Fruit fly (Drosophila melanogaster) whole organism, adult: ENCODE data around the gene CG18549.

Source experiments
- CG11617 ChIP-seq: fragments of 200-800 bp; sonication (Bioruptor generic); optimal IDR thresholded peaks from 2 replicates; lab custom pipeline; 2017; ENCODE audit warnings: mild to moderate bottlenecking, missing biosample characterization, missing genetic modification reagents, missing genetic modification characterization
- CG12768 ChIP-seq: fragments of 200-800 bp; sonication (Bioruptor generic); optimal IDR thresholded peaks from 2 replicates; lab custom pipeline; 2017; ENCODE audit warnings: missing biosample characterization, missing genetic modification characterization, mild to moderate bottlenecking, moderate library complexity, missing genetic modification reagents
- CG14711 ChIP-seq: fragments of 200-800 bp; sonication (Bioruptor generic); optimal IDR thresholded peaks from 2 replicates; lab custom pipeline; 2018; ENCODE audit warnings: missing biosample characterization, mild to moderate bottlenecking, missing genetic modification characterization, moderate library complexity
- CG1620 ChIP-seq: fragments of 200-800 bp; sonication (Bioruptor generic); optimal IDR thresholded peaks from 2 replicates; lab custom pipeline; 2016; ENCODE audit warnings: missing biosample characterization, missing genetic modification characterization
- CG33017 ChIP-seq: fragments of 200-800 bp; sonication (Bioruptor generic); optimal IDR thresholded peaks from 2 replicates; lab custom pipeline; 2018; ENCODE audit warnings: missing biosample characterization, mild to moderate bottlenecking, missing genetic modification characterization, moderate library complexity
- CG5204 ChIP-seq: fragments of 200-800 bp; sonication (Bioruptor generic); optimal IDR thresholded peaks from 2 replicates; lab custom pipeline; 2016; ENCODE audit warnings: missing biosample characterization, missing genetic modification characterization
- CG7045 ChIP-seq: fragments of 200-800 bp; sonication (Bioruptor generic); optimal IDR thresholded peaks from 2 replicates; lab custom pipeline; 2017; ENCODE audit warnings: missing biosample characterization, mild to moderate bottlenecking, missing genetic modification characterization
- CG7101 ChIP-seq: fragments of 200-800 bp; sonication (Bioruptor generic); optimal IDR thresholded peaks from 2 replicates; lab custom pipeline; 2018; ENCODE audit warnings: missing biosample characterization, mild to moderate bottlenecking, missing genetic modification characterization, moderate library complexity
- Clk ChIP-seq: fragments of 200-800 bp; sonication (Bioruptor generic); optimal IDR thresholded peaks from 2 replicates; lab custom pipeline; 2017; ENCODE audit warnings: missing biosample characterization, missing genetic modification characterization
- Crg-1 ChIP-seq: fragments of 200-800 bp; sonication (Bioruptor generic); optimal IDR thresholded peaks from 2 replicates; lab custom pipeline; 2016; ENCODE audit warnings: missing biosample characterization, missing genetic modification characterization
- Hr96 ChIP-seq: fragments of 200-800 bp; sonication (Bioruptor generic); optimal IDR thresholded peaks from 2 replicates; lab custom pipeline; 2016; ENCODE audit warnings: missing biosample characterization, missing genetic modification characterization
- Mnt ChIP-seq: fragments of 200-800 bp; sonication (Bioruptor generic); optimal IDR thresholded peaks from 2 replicates; lab custom pipeline; 2016; ENCODE audit warnings: missing biosample characterization, mild to moderate bottlenecking, missing genetic modification characterization
- bab1 ChIP-seq: fragments of 200-800 bp; sonication (Bioruptor generic); optimal IDR thresholded peaks from 3 replicates; lab custom pipeline; 2019; ENCODE audit warnings: missing biosample characterization, mild to moderate bottlenecking, missing genetic modification characterization, moderate library complexity
- cic ChIP-seq: fragments of 200-800 bp; sonication (Bioruptor generic); optimal IDR thresholded peaks from 2 replicates; lab custom pipeline; 2017; ENCODE audit warnings: missing biosample characterization, mild to moderate bottlenecking, missing genetic modification characterization, moderate library complexity
- cnc ChIP-seq, 2 experiments: fragments of >200 bp; optimal IDR thresholded peaks; 2 replicates each; lab custom pipeline; 2017
- kay ChIP-seq: fragments of 200-800 bp; sonication (Bioruptor generic); peaks from one replicate; lab custom pipeline; 2016; ENCODE audit warnings: missing biosample characterization, missing genetic modification characterization, borderline replicate concordance
- ovo ChIP-seq: fragments of 200-800 bp; sonication (Bioruptor generic); optimal IDR thresholded peaks from 2 replicates; lab custom pipeline; 2016; ENCODE audit warnings: missing biosample characterization, missing genetic modification characterization
- pad ChIP-seq: fragments of 200-800 bp; sonication (Bioruptor generic); optimal IDR thresholded peaks from 3 replicates; lab custom pipeline; 2017; ENCODE audit warnings: missing biosample characterization, missing genetic modification characterization, mild to moderate bottlenecking, moderate library complexity, missing genetic modification reagents
- tj ChIP-seq: fragments of 200-800 bp; sonication (Bioruptor generic); optimal IDR thresholded peaks from 3 replicates; lab custom pipeline; 2017; ENCODE audit warnings: missing biosample characterization, mild to moderate bottlenecking, missing genetic modification characterization, moderate library complexity
- toe ChIP-seq: fragments of 200-800 bp; sonication (Bioruptor generic); optimal IDR thresholded peaks from 2 replicates; lab custom pipeline; 2016; ENCODE audit warnings: missing biosample characterization, missing genetic modification characterization

Gene CG18549

DNA sequence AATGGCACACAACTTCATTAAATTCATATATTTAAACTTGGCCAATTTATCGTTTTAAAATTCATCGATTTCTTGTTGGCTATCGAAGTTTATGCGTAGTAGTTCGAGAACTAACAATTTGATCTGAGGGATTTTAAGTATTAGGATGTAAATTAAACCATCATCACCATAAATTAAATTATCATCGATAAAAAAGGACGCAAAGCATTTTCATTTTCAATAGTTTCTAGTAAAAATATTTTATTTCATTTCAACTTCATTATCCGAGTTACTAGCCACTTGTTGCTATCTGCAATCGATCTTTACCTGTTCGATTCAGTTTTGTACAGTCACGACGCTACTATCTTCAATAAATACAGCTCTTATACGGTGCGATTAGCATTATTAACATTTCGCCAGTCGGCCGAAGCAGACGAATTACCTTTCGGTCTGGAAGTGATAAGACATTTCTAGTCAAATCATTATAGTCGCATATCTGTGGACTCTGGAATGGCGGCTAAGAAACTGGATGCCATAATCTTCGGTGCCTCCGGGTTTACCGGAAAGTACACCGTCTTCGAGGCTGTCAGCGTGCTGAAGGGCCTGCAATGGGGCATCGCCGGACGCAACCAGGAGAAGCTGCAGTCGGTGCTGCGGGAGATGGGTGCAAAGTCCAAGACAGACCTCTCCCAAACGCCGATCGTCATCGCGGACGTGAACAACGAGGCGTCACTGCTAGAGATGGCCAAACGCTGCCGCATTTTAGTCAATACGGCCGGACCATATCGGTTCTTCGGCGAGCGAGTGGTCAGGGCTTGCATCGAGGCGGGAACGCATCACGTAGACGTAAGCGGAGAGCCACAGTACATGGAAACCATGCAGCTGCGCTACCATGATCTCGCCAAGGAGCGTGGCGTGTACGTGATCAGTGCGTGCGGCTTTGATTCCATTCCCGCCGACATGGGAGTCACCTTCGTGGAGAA, 42.6 kb upstream of the CG18549 start, which contains the start of gene CG5167:
Gene CG5167, plus strand, starts transcription at position 298 of the 962 bp plus-strand sequence.
- TF ChIP-seq CG7101 = peak; percentile 59
- peak; percentile 24 for TF ChIP-seq CG7045 (GFP tag; lab: Kevin White, UChicago)
- TF ChIP-seq toe = peak; percentile 70
- TF ChIP-seq kay (GFP tag; lab: Kevin White, UChicago) = no peak
- peak; percentile 33 for TF ChIP-seq Mnt (GFP tag; lab: Kevin White, UChicago)
- TF ChIP-seq ovo (GFP tag; lab: Kevin White, UChicago) = peak; percentile 25
- TF ChIP-seq pad = no peak
- peak; percentile 96 for TF ChIP-seq CG12768 (GFP tag; lab: Kevin White, UChicago)
- TF ChIP-seq cic (GFP tag; lab: Kevin White, UChicago) = peak; percentile 47
- TF ChIP-seq tj (GFP tag; lab: Kevin White, UChicago) = peak; percentile 28
- TF ChIP-seq CG5204 (GFP tag; lab: Kevin White, UChicago) = no peak
- TF ChIP-seq Clk = no peak
- TF ChIP-seq Hr96 = peak; percentile 57
- peak; percentile 69 for TF ChIP-seq CG33017
- peak; percentile 60 for TF ChIP-seq bab1 (GFP tag; lab: Kevin White, UChicago)
- TF ChIP-seq CG14711 (tag; lab: Kevin White, UChicago) = peak; percentile 65
- no peak for TF ChIP-seq CG1620
- no peak for TF ChIP-seq Crg-1 (GFP tag; lab: Kevin White, UChicago)
- TF ChIP-seq cnc (optimal IDR thresholded peaks at IDR 0.05; lab: Kevin White, UChicago) = peak in 1 of 2 experiments; percentile 79
- peak; percentile 70 for TF ChIP-seq CG11617 (GFP tag; lab: Kevin White, UChicago)

- TF ChIP-seq CG14711 (tag; lab: Kevin White, UChicago) (peak; percentile 2), Mnt (GFP tag; lab: Kevin White, UChicago) (peak; percentile 50), cic (GFP tag; lab: Kevin White, UChicago) (peak; percentile 2), CG7045 (GFP tag; lab: Kevin White, UChicago) (no peak), CG7101 (peak; percentile 35), CG11617 (GFP tag; lab: Kevin White, UChicago) (peak; percentile 8), CG12768 (GFP tag; lab: Kevin White, UChicago) (no peak), bab1 (GFP tag; lab: Kevin White, UChicago) (peak; percentile 60), pad (no peak), CG1620 (peak; percentile 20)
Measured at dm6 chr3R:12408160-12408559, 40.9 kb upstream of the CG18549 start, which contains the start of gene CG5196. Gene CG5196 (plus strand): TSS chr3R:12408316.

- TF ChIP-seq CG5204 (GFP tag; lab: Kevin White, UChicago) (no peak), CG11617 (GFP tag; lab: Kevin White, UChicago) (no peak), cnc (optimal IDR thresholded peaks at IDR 0.05; lab: Kevin White, UChicago) (no peak), cic (GFP tag; lab: Kevin White, UChicago) (no peak), CG12768 (GFP tag; lab: Kevin White, UChicago) (no peak), Crg-1 (GFP tag; lab: Kevin White, UChicago) (no peak), tj (GFP tag; lab: Kevin White, UChicago) (no peak), CG7045 (GFP tag; lab: Kevin White, UChicago) (no peak)
Measured at dm6 chr3R:12411449-12411848, 37.6 kb upstream of the CG18549 start.

DNA sequence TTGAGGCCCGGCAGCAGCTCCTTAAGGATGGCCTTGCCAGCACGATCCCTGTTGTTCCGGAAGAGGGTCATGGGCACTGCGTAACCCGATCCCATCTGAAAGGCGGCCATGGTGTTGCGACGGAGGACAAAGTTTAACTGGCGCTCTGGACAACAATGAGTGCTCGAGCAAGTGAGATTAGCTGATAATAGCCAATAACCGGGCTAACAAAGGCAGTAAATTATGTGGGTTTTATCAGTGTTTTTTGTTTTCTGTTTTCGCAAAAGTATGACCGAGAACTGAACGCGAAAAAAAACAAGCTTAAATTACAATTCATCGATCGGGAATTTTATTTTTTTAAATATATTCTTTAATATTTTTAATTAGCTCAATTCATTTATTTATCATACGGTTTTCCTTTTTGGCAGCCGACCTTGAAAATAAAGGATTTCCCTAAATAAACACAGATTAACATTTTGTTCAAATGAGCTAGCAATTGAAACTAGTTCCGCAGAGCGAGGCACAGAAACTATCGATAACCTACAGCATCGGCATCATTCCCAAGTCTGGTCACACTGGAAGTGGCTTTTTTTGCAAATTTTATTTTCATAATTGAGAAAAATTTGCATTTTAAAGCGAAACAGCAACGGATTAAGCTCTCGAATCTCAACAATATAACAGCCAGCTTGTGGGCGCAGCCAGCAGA, 35.7 kb upstream of the CG18549 start, which contains the start of the genes Dip-C and pps:
Gene Dip-C, minus strand, starts transcription at position 486 of the 685 bp plus-strand sequence.
Gene pps, plus strand, starts transcription at position 555 of the 685 bp plus-strand sequence.
- TF ChIP-seq bab1 (GFP tag; lab: Kevin White, UChicago) (peak; percentile 14), Hr96 (no peak), tj (GFP tag; lab: Kevin White, UChicago) (no peak), Mnt (GFP tag; lab: Kevin White, UChicago) (peak; percentile 10), CG11617 (GFP tag; lab: Kevin White, UChicago) (peak; percentile 11), Crg-1 (GFP tag; lab: Kevin White, UChicago) (no peak), CG33017 (peak; percentile 27), kay (GFP tag; lab: Kevin White, UChicago) (no peak), cnc (optimal IDR thresholded peaks at IDR 0.05; lab: Kevin White, UChicago) (no peak), CG7045 (GFP tag; lab: Kevin White, UChicago) (no peak), CG14711 (tag; lab: Kevin White, UChicago) (no peak), Clk (no peak)

DNA sequence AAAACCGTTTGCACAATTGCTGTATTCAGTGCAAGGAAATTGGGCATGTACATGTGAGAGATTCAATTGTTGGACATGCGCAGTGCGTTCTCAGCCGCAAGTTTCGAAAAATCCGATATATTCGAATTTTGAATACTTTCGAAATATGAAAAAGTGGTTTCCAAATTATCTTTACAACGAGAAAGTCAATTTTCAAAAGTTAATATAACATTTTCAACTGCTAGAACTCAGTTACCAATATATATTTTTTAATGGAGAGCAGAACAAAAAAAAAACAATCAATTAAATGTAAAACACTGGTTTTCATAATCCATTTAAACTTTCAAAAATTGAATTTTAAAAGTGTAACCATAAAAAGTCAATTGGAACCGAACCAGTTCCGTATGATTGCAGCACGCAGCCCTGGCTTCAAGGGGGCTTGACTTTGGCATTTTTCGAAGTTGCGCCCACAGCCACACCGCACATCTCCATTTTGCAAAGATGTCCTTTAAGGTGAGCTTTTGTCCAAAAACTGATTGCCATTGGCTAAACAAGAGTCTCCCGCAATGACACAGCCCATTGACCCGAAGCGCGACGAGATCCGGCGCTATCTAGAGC, 26.6 kb upstream of the CG18549 start, which contains the start of the genes Scgbeta and CG17202:
Gene Scgbeta, minus strand, starts transcription at position 51 of the 597 bp plus-strand sequence.
Gene CG17202, plus strand, starts transcription at position 390 of the 597 bp plus-strand sequence.
- TF ChIP-seq Clk = no peak
- TF ChIP-seq CG11617 (GFP tag; lab: Kevin White, UChicago) = peak; percentile 13
- TF ChIP-seq bab1 (GFP tag; lab: Kevin White, UChicago) = peak; percentile 10
- no peak for TF ChIP-seq CG33017
- TF ChIP-seq CG12768 (GFP tag; lab: Kevin White, UChicago) = peak; percentile 35
- peak; percentile 22 for TF ChIP-seq cic (GFP tag; lab: Kevin White, UChicago)
- peak; percentile 18 for TF ChIP-seq CG7101
- no peak for TF ChIP-seq CG14711 (tag; lab: Kevin White, UChicago)
- TF ChIP-seq CG5204 (GFP tag; lab: Kevin White, UChicago) = no peak
